Worm (Caenorhabditis elegans): ENCODE data around the gene gpa-12.
"Not testable (repeated sequence)": the region's sequence is repeated elsewhere in the genome, so short reads cannot be mapped to it uniquely, and the experiment has no call there.

DNA sequence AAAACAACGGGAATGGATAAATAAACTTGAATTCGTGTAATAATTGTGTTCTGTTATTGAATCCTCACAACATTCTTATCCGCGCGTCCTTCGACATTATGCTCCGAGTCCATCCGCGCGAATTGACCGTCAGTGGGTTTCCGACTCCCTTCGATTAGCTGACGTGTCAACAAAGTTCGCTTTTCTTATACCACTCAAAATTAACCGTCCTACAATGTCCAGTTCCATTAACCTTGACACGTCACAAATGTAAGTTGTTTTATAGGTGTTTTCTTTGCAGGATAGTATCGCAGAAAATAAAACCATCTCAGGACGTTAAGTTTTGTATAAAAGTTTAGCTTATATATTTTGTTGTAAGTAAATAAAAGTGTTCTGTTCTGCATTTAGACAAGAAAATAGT, 39.9 kb upstream of the gpa-12 start, which contains the start of gene crb-3:
- TF ChIP-seq sea-1 (GFP tag; conservative IDR thresholded peaks at IDR 0.05); ama-1 (optimal IDR thresholded peaks at IDR 0.05); ceh-36 (tag; optimal IDR thresholded peaks at IDR 0.05); F13C5.2 (tag; optimal IDR thresholded peaks at IDR 0.05); hmbx-1 (tag; optimal IDR thresholded peaks at IDR 0.05); pes-1 (GFP tag; IDR thresholded peaks at IDR 0.05); ets-7 (tag; optimal IDR thresholded peaks at IDR 0.05); aly-1 (tag; optimal IDR thresholded peaks at IDR 0.05); scrt-1 (GFP tag; IDR thresholded peaks at IDR 0.05); B0310.2 (tag; optimal IDR thresholded peaks at IDR 0.05); tbx-11 (GFP tag; IDR thresholded peaks at IDR 0.05): not testable (repeated sequence)
